Worm (Caenorhabditis elegans) whole organism, early embryonic: ENCODE data around the gene flcn-1.

Source experiments
- B0310.2 ChIP-seq: sonication (generic microtip); optimal IDR thresholded peaks from 2 replicates; lab custom pipeline; 2016; ENCODE audit warnings: mild to moderate bottlenecking, missing genetic modification characterization, missing compliant biosample characterization
- aly-1 ChIP-seq: sonication (generic microtip); optimal IDR thresholded peaks from 2 replicates; lab custom pipeline; 2016; ENCODE audit warnings: missing genetic modification characterization, missing compliant biosample characterization
- ama-1 ChIP-seq: fragments of 150-350 bp; optimal IDR thresholded peaks from 2 replicates; lab custom pipeline; 2014
- ceh-13 ChIP-seq: fragments of 200-800 bp; sonication (Bioruptor generic); optimal IDR thresholded peaks from 2 replicates; lab custom pipeline; 2018; ENCODE audit warnings: mild to moderate bottlenecking, missing genetic modification characterization, missing compliant biosample characterization
- ceh-36 ChIP-seq: sonication (generic microtip); optimal IDR thresholded peaks from 2 replicates; lab custom pipeline; 2016; ENCODE audit warnings: missing genetic modification characterization, inconsistent platforms, missing compliant biosample characterization
- flt-1 ChIP-seq: fragments of 200-800 bp; sonication (Bioruptor generic); IDR thresholded peaks from 2 replicates; pipeline ENCODE4 v1.3.6; 2022; ENCODE audit warnings: missing genetic modification characterization, missing compliant biosample characterization
- hmg-4 ChIP-seq: fragments of 200-800 bp; sonication (Bioruptor generic); optimal IDR thresholded peaks from 2 replicates; lab custom pipeline; 2018; ENCODE audit warnings: mild to moderate bottlenecking, missing genetic modification characterization, missing compliant biosample characterization
- hnd-1 ChIP-seq: sonication (generic microtip); optimal IDR thresholded peaks from 2 replicates; lab custom pipeline; 2016; ENCODE audit warnings: missing genetic modification characterization, missing compliant biosample characterization
- pes-1 ChIP-seq: fragments of 200-800 bp; sonication (Bioruptor generic); IDR thresholded peaks from 2 replicates; pipeline ENCODE4 v1.3.6; 2022; ENCODE audit warnings: missing genetic modification reagents, missing genetic modification characterization, missing compliant biosample characterization
- scrt-1 ChIP-seq: fragments of 200-800 bp; sonication (Bioruptor generic); IDR thresholded peaks from 2 replicates; pipeline ENCODE4 v1.3.6; 2022; ENCODE audit warnings: missing genetic modification characterization, missing compliant biosample characterization
- sea-1 ChIP-seq: fragments of 200-800 bp; sonication (Bioruptor generic); conservative IDR thresholded peaks from 2 replicates; pipeline ENCODE4 v1.3.6; 2022; ENCODE audit warnings: missing genetic modification characterization, missing compliant biosample characterization
- tra-4 ChIP-seq: sonication (generic microtip); optimal IDR thresholded peaks from 2 replicates; lab custom pipeline; 2017; ENCODE audit warnings: missing genetic modification characterization, missing compliant biosample characterization

- TF ChIP-seq B0310.2 = no peak
- TF ChIP-seq sea-1 (GFP tag; lab: Robert Waterston, UW) = no peak
- no peak for TF ChIP-seq ama-1 (lab: Kevin White, UChicago)
- no peak for TF ChIP-seq ceh-36 (tag; lab: Kevin White, UChicago)
- TF ChIP-seq aly-1 (tag; lab: Kevin White, UChicago) = no peak
- TF ChIP-seq pes-1 (GFP tag; lab: Robert Waterston, UW) = no peak
- TF ChIP-seq flt-1 (GFP tag; lab: Robert Waterston, UW) = no peak
- TF ChIP-seq hmg-4 = no peak
- no peak for TF ChIP-seq tra-4 (tag; lab: Kevin White, UChicago)
- TF ChIP-seq hnd-1 (tag; lab: Kevin White, UChicago) = no peak
- no peak for TF ChIP-seq scrt-1 (GFP tag; lab: Robert Waterston, UW)
- no peak for TF ChIP-seq ceh-13
Observed at ce11 chrII:6992949-6993348, 64.4 kb downstream of the flcn-1 start.
